Worm (Caenorhabditis elegans) whole organism, L2 larva: Measurements from ENCODE around the gene clec-214.

Source experiments
- aly-2 ChIP-seq: fragments of 150-350 bp; optimal IDR thresholded peaks from 2 replicates; lab custom pipeline; 2014; ENCODE audit warnings: missing biosample characterization, missing genetic modification characterization
- elt-3 ChIP-seq: sonication (generic microtip); optimal IDR thresholded peaks from 2 replicates; lab custom pipeline; 2017; ENCODE audit warnings: missing biosample characterization, missing genetic modification characterization
- lin-13 ChIP-seq: fragments of 150-350 bp; optimal IDR thresholded peaks from 2 replicates; lab custom pipeline; 2014; ENCODE audit warnings: missing biosample characterization, missing genetic modification reagents, missing genetic modification characterization
- mdl-1 ChIP-seq, 2 experiments: fragments of 150-350 bp in 1 of 2; sonication (generic microtip) in 1 of 2; optimal IDR thresholded peaks; 2 replicates each; lab custom pipeline; 2017; ENCODE audit warnings: missing biosample characterization in 2 of 2, missing genetic modification characterization in 2 of 2
- sem-4 ChIP-seq: fragments of 150-350 bp; optimal IDR thresholded peaks from 2 replicates; lab custom pipeline; 2014; ENCODE audit warnings: missing biosample characterization, missing genetic modification reagents, missing genetic modification characterization

ce11 chrV:7635469-7635868 lies 25.3 kb downstream of the clec-214 start, which contains the start of gene srd-29:
- TF ChIP-seq sem-4 (tag; lab: Kevin White, UChicago) (no peak), elt-3 (tag; lab: Kevin White, UChicago) (no peak), aly-2 (tag; lab: Kevin White, UChicago) (no peak), mdl-1 (tag; optimal IDR thresholded peaks at IDR 0.05; lab: Kevin White, UChicago) (no peak), lin-13 (GFP tag; lab: Kevin White, UChicago) (no peak)
